Worm (Caenorhabditis elegans) whole organism, mixed stage, embryonic: Measurements from ENCODE around the gene F52G3.7.
A peak's percentile ranks its signal among the peaks of the same experiment; 100 is the strongest.

Experiments used
- ceh-83 ChIP-seq: fragments of 200-800 bp; sonication (Bioruptor generic); optimal IDR thresholded peaks from 2 replicates; lab custom pipeline; 2018; ENCODE audit warnings: mild to moderate bottlenecking, missing genetic modification characterization, missing compliant biosample characterization
- ces-1 ChIP-seq: fragments of 150-350 bp; optimal IDR thresholded peaks from 2 replicates; lab custom pipeline; 2014; ENCODE audit warnings: missing biosample characterization, missing genetic modification reagents, missing genetic modification characterization
- elt-1 ChIP-seq: sonication (generic microtip); optimal IDR thresholded peaks from 2 replicates; lab custom pipeline; 2017; ENCODE audit warnings: missing genetic modification characterization, mild to moderate bottlenecking, missing compliant biosample characterization, antibody characterized with exemption, moderate library complexity, borderline replicate concordance; ENCODE audit not compliant: insufficient read depth
- elt-3 ChIP-seq: fragments of 150-350 bp; optimal IDR thresholded peaks from 2 replicates; lab custom pipeline; 2014; ENCODE audit warnings: missing biosample characterization, missing genetic modification characterization
- mls-2 ChIP-seq: sonication (generic microtip); optimal IDR thresholded peaks from 2 replicates; lab custom pipeline; 2016; ENCODE audit warnings: mild to moderate bottlenecking, missing genetic modification characterization, moderate library complexity, missing compliant biosample characterization
- nhr-2 ChIP-seq: fragments of 150-350 bp; optimal IDR thresholded peaks from 2 replicates; lab custom pipeline; 2014; ENCODE audit warnings: missing biosample characterization, missing genetic modification characterization
- nhr-237 ChIP-seq: fragments of 150-350 bp; optimal IDR thresholded peaks from 2 replicates; lab custom pipeline; 2014; ENCODE audit warnings: missing biosample characterization, missing genetic modification characterization
- unc-62 ChIP-seq: fragments of 150-350 bp; optimal IDR thresholded peaks from 2 replicates; lab custom pipeline; 2014; ENCODE audit warnings: missing biosample characterization, missing genetic modification reagents, missing genetic modification characterization
- zip-8 ChIP-seq: fragments of 150-350 bp; optimal IDR thresholded peaks from 2 replicates; lab custom pipeline; 2014; ENCODE audit warnings: missing biosample characterization, missing genetic modification characterization
- ztf-11 ChIP-seq: fragments of 150-350 bp; optimal IDR thresholded peaks from 2 replicates; lab custom pipeline; 2014; ENCODE audit warnings: missing biosample characterization, missing genetic modification characterization

ce11 chrX:16988367-16988766 lies 24.6 kb downstream of the F52G3.7 start:
- TF ChIP-seq ztf-11 (tag; lab: Kevin White, UChicago) (no peak), zip-8 (no peak), elt-3 (no peak), elt-1 (tag; lab: Kevin White, UChicago) (no peak), ces-1 (no peak), unc-62 (GFP tag; lab: Kevin White, UChicago) (peak; percentile 34), mls-2 (tag; lab: Kevin White, UChicago) (no peak), nhr-2 (tag; lab: Kevin White, UChicago) (peak; percentile 2), nhr-237 (tag; lab: Kevin White, UChicago) (no peak), ceh-83 (GFP tag; lab: Kevin White, UChicago) (no peak)
